Worm (Caenorhabditis elegans) whole organism, L4/young adult: ENCODE data around the gene ule-4.
"Not testable (repeated sequence)": the region's sequence is repeated elsewhere in the genome, so short reads cannot be mapped to it uniquely, and the experiment has no call there.

Experiments
- W03F9.2 ChIP-seq: fragments of 150-350 bp; optimal IDR thresholded peaks from 2 replicates; lab custom pipeline; 2014; ENCODE audit warnings: missing biosample characterization, missing genetic modification characterization
- dao-5 ChIP-seq: sonication (generic microtip); optimal IDR thresholded peaks from 2 replicates; lab custom pipeline; 2016; ENCODE audit warnings: missing genotype, missing genetic modification characterization, moderate library complexity, missing compliant biosample characterization
- him-1 ChIP-seq: sonication (generic microtip); optimal IDR thresholded peaks from 2 replicates; lab custom pipeline; 2016; ENCODE audit warnings: missing genotype, missing genetic modification reagents, missing genetic modification characterization, missing compliant biosample characterization

ule-4 gene

DNA sequence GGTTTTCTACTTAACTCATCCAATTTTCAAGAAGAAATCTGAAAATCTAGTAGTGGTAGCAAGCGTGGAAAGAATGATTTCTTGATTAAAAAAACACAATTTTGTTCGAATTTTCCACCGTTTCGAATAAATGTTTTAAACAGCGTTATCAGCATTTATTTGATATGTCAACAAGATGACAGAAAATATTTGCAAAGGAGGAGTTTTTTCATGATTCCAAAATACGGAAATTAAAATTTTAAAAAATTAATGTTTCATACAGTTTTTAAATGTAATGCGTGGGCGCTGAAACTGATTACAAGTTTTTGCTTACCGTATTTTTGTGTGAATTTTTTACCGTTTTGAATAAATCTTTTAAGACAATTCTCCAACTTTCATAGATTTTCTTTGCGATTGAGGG is 14.8 kb downstream of the ule-4 start:
- no peak for TF ChIP-seq W03F9.2 (tag; lab: Kevin White, UChicago)
- no peak for TF ChIP-seq dao-5
- TF ChIP-seq him-1, result no peak

DNA sequence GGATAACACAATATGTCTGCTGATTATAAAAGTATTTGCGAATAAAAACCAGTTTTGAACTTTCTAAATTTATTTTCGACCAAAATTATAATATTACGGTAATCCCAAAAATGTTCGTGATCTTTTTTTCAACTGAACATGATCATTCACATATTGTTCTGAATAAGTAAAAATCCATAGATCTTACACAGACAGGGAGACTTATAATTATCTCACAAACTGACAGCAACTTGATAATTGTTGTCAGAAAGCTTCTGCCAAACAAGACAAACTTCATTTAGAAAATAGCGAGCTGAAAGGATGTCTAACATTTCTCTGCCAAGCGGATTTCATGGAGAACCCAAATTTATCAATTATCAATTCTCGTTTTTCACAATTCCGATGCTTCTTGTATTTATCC is 21.0 kb downstream of the ule-4 start, which contains the start of gene sru-21:
sru-21 (plus strand) TSS at position 301 of the 400 bp plus-strand sequence.
- TF ChIP-seq him-1 (no peak), dao-5 (no peak), W03F9.2 (tag; lab: Kevin White, UChicago) (no peak)

ce11 chrIV:13623533-13623932 is 23.9 kb downstream of the ule-4 start, which contains the start of gene C08F11.1:
C08F11.1 (plus strand) TSS chrIV:13623833.
- TF ChIP-seq W03F9.2 (tag; lab: Kevin White, UChicago), result no peak
- no peak for TF ChIP-seq him-1
- TF ChIP-seq dao-5, result no peak

ce11 chrIV:13619203-13619602 is 28.3 kb downstream of the ule-4 start, which contains the start of gene C08F11.3:
C08F11.3 (plus strand) TSS chrIV:13619503.
- no peak for TF ChIP-seq W03F9.2 (tag; lab: Kevin White, UChicago)
- no peak for TF ChIP-seq dao-5
- TF ChIP-seq him-1, result no peak

ce11 chrIV:13609755-13610154 is 37.7 kb downstream of the ule-4 start, which contains the start of gene C08F11.13:
C08F11.13 (minus strand) TSS chrIV:13609892.
- TF ChIP-seq W03F9.2 (tag; lab: Kevin White, UChicago) (no peak), dao-5 (no peak), him-1 (no peak)

DNA sequence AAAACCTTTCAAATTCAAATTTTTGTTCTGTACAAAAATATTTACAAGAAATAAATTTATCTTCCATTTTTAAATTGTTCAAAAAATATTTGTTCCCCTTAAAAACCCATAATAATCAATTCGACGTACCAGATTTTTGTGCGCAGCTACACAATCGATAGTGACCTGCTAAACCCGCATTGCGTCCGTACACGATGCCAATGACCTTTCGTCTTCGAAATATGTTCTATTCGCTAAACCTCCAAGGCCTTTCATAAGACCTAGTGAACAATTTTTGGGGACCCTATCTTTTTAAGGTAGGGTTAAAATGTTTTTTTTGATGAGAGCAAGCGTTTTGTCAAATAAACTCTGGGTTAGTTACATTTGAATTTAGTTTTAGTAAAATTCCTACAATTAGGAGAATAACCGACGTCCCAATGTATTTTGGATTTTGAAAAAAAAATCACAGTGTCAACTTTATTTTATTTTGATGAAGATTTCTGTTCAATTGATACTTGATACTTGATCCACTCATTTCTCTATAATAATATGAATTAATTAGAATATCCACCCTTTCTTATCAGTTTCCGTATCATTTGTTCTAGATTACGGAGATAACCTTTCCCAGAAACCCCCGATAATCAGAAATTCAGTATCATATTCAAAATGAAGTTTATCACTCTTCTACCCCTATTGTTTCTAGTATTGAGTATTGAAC is 45.3 kb downstream of the ule-4 start, which contains the start of gene Y45F10B.59:
Y45F10B.59 (plus strand) TSS at position 647 of the 697 bp plus-strand sequence.
- TF ChIP-seq dao-5 (no peak), W03F9.2 (tag; lab: Kevin White, UChicago) (no peak), him-1 (no peak)

- TF ChIP-seq dao-5 (no peak), W03F9.2 (tag; lab: Kevin White, UChicago) (no peak), him-1 (no peak)
Measured at ce11 chrIV:13601428-13601827, 46.0 kb downstream of the ule-4 start.

DNA sequence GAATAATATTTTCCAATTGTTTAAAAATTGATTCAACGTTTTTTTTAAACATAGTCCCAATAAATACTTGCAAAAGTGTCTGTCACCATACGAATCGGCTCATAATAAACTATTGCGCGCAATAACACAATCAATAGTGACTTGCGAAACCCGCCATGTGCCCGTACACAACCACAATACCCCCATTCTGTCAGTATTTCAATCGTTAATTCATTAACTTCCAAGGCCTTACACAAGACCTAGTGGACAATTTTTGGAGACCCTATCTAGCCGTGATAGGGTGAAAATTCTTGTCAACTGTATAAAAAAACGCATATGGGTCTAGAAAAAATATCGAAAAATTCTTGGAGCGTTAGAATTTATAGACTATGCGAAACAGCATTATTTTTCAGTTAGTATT is 46.8 kb downstream of the ule-4 start:
- TF ChIP-seq him-1 (no peak), dao-5 (no peak), W03F9.2 (tag; lab: Kevin White, UChicago) (no peak)

DNA sequence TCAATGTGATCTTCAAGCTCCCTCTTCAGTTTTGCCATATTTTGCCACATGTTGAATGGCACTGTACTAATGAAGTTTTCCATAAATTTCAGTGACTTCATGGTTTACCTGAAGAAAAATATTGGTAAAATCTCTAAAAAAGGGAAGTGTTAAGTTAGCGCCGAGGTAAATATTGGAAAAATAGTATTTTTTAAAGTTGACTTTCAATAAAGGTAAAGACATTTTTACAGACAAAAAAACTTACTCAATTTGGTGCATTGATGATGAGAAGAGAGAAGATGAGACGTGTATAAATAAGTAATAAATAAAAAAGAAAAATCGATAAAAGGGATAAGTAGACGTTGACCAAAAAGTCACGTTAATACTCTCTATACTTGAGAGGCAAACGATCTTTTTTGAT is 49.6 kb downstream of the ule-4 start, which contains the start of gene Y45F10B.9:
Y45F10B.9 (minus strand) TSS at position 101 of the 400 bp plus-strand sequence.
- TF ChIP-seq W03F9.2 (tag; lab: Kevin White, UChicago); him-1; dao-5: not testable (repeated sequence)
